Fruit fly (Drosophila melanogaster): Measurements from ENCODE around the gene CG9399.

- TF ChIP-seq rgr (GFP tag; optimal IDR thresholded peaks at IDR 0.05) (peak; percentile 54), Myc (optimal IDR thresholded peaks at IDR 0.05) (no peak), dl (GFP tag; optimal IDR thresholded peaks at IDR 0.05; ENCODE audit: insufficient read depth in 1 of 2, partially characterized antibody in 2 of 2) (no peak), dsf (GFP tag; optimal IDR thresholded peaks at IDR 0.05; ENCODE audit: borderline replicate concordance) (no peak), Vsx2 (GFP tag; optimal IDR thresholded peaks at IDR 0.05; ENCODE audit: partially characterized antibody) (no peak), HLH106 (tag; optimal IDR thresholded peaks at IDR 0.05) (peak; percentile 31), h (GFP tag; optimal IDR thresholded peaks at IDR 0.05) (peak; percentile 57), tai (GFP tag; optimal IDR thresholded peaks at IDR 0.05) (no peak)
Measured at dm6 chr3R:9555334-9555974, 18.6 kb downstream of the CG9399 start, which contains the start of the genes CG9386 and BckdhA.

All from whole organism, wandering third instar larva.